Worm (Caenorhabditis elegans): ENCODE data around the gene F56H9.9.

F56H9.9 gene

DNA sequence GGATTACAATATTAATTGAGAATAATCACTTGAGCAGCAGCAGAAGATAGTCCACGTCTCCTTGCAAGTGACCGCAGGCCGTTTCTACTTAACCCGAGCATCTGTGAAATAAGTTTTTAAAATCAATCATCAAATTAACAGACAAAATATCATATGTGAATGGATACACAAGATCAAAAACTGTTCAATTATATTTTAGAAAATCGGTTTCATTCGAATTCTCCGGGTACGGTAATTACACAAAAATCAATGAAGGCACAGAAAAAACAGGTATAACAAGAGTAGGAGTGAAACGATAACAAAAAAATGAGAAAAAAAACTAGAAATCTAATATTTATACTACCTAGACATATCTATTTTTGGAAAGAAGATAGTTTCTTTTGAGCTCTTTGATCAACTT is 28.1 kb downstream of the F56H9.9 start, which contains the start of gene mma-1:
Gene mma-1, minus strand, starts transcription at position 101 of the 400 bp plus-strand sequence.
- TF ChIP-seq ama-1 (optimal IDR thresholded peaks at IDR 0.05) (no peak), pes-1 (GFP tag; IDR thresholded peaks at IDR 0.05) (no peak), ceh-13 (GFP tag; optimal IDR thresholded peaks at IDR 0.05) (no peak), hmg-4 (GFP tag; optimal IDR thresholded peaks at IDR 0.05) (no peak), tra-4 (tag; optimal IDR thresholded peaks at IDR 0.05) (no peak), hnd-1 (tag; optimal IDR thresholded peaks at IDR 0.05) (no peak), F13C5.2 (tag; optimal IDR thresholded peaks at IDR 0.05) (no peak), flt-1 (GFP tag; IDR thresholded peaks at IDR 0.05) (no peak), hmbx-1 (tag; optimal IDR thresholded peaks at IDR 0.05) (no peak), tbx-11 (GFP tag; IDR thresholded peaks at IDR 0.05) (no peak), sea-1 (GFP tag; conservative IDR thresholded peaks at IDR 0.05) (no peak), tbx-37 (GFP tag; conservative IDR thresholded peaks at IDR 0.05) (no peak), scrt-1 (GFP tag; IDR thresholded peaks at IDR 0.05) (no peak), ceh-36 (tag; optimal IDR thresholded peaks at IDR 0.05) (no peak), B0310.2 (tag; optimal IDR thresholded peaks at IDR 0.05) (no peak), ets-7 (tag; optimal IDR thresholded peaks at IDR 0.05) (no peak)

DNA sequence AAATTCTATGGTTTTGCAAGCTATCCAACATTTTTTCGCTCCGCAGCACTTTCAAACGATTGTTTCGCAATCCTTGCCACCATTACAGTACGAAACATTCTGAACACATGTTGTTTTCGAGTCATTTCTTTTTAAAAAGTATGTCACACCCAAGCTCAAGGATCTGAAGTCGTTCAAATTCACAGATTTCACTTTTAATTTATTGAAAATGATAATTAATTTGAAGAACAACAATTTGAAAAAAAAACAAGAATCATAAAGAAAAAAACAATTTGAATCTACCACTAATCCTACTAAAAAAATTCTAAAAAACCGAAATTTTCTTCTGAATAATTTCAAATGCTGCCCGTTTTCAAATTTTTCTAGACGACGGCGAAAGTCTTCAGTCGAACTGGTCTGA is 31.9 kb downstream of the F56H9.9 start, which contains the start of gene C14C10.2:
Gene C14C10.2, minus strand, starts transcription at position 101 of the 400 bp plus-strand sequence.
- TF ChIP-seq hmbx-1 (tag; optimal IDR thresholded peaks at IDR 0.05) = no peak

DNA sequence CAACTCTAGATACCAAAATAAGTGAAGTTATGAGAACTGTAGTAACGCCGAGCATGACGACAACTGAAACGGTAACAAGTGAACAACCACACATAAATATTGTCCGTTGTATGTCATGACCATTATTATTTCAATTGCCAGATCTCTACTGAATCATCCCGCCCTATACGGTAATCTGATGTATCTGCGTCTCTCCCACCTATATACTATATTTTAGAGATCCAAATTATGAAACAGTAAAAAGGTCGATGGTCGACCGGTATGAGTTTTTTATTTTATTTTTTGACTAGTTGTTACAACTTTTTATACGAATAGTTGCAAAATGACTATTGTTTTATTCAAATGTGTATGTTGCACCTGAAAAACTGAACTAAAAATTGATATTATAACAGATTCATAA is 33.7 kb downstream of the F56H9.9 start, which contains the start of gene ttr-43:
Gene ttr-43, minus strand, starts transcription at position 101 of the 400 bp plus-strand sequence.
- no peak for TF ChIP-seq tbx-37 (GFP tag; conservative IDR thresholded peaks at IDR 0.05)
- TF ChIP-seq ceh-13 (GFP tag; optimal IDR thresholded peaks at IDR 0.05) = no peak
- no peak for TF ChIP-seq ama-1 (optimal IDR thresholded peaks at IDR 0.05)

DNA sequence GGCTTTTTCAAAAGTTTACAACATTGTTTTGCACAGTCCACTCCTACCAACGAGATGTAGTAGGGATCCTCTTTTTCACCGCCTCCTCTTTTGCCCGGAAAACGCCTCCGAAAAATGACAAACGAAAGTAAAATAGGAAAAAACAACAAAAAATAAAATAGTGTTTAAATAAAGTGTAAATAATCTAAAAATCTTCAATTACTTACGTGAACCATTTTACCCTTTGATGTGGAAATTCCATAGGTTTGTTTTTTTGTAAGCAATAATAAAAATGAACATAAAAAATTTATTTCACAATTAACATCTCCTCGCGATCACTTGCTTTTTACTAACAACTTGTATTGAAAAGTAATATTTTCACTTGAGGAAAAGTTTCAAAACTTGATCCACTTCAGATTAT is 36.2 kb downstream of the F56H9.9 start, which contains the start of gene C14C10.1:
Gene C14C10.1, plus strand, starts transcription at position 301 of the 400 bp plus-strand sequence.
- TF ChIP-seq tbx-11 (GFP tag; IDR thresholded peaks at IDR 0.05) (no peak), ama-1 (optimal IDR thresholded peaks at IDR 0.05) (no peak), B0310.2 (tag; optimal IDR thresholded peaks at IDR 0.05) (no peak), F13C5.2 (tag; optimal IDR thresholded peaks at IDR 0.05) (no peak), aly-1 (tag; optimal IDR thresholded peaks at IDR 0.05) (no peak), tbx-37 (GFP tag; conservative IDR thresholded peaks at IDR 0.05) (no peak), ets-7 (tag; optimal IDR thresholded peaks at IDR 0.05) (no peak), sea-1 (GFP tag; conservative IDR thresholded peaks at IDR 0.05) (no peak), scrt-1 (GFP tag; IDR thresholded peaks at IDR 0.05) (no peak), flt-1 (GFP tag; IDR thresholded peaks at IDR 0.05) (no peak), tra-4 (tag; optimal IDR thresholded peaks at IDR 0.05) (no peak), ceh-13 (GFP tag; optimal IDR thresholded peaks at IDR 0.05) (no peak), hmg-4 (GFP tag; optimal IDR thresholded peaks at IDR 0.05) (no peak), hnd-1 (tag; optimal IDR thresholded peaks at IDR 0.05) (no peak), pes-1 (GFP tag; IDR thresholded peaks at IDR 0.05) (no peak), ceh-36 (tag; optimal IDR thresholded peaks at IDR 0.05) (no peak), hmbx-1 (tag; optimal IDR thresholded peaks at IDR 0.05) (no peak)

DNA sequence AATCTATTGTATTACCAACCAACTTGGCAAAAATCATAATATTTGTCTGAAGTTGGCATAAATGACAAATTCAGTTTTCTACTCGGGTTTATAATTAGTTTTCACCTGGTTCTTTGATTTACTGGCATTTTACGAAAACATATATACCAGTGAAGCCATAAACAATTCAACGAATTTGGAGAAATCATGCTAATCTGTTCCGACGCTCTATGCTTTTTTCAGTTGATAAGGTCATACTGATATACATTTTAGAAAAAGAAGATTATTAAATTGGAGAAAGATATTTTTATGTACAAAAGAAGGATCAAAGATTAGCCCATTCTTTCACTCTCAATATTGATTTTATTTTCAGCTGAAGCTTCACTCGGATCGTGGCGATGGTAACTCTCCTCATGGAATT is 37.5 kb downstream of the F56H9.9 start:
- TF ChIP-seq ceh-13 (GFP tag; optimal IDR thresholded peaks at IDR 0.05) = no peak
- no peak for TF ChIP-seq hnd-1 (tag; optimal IDR thresholded peaks at IDR 0.05)
- no peak for TF ChIP-seq ama-1 (optimal IDR thresholded peaks at IDR 0.05)
- no peak for TF ChIP-seq aly-1 (tag; optimal IDR thresholded peaks at IDR 0.05)
- no peak for TF ChIP-seq scrt-1 (GFP tag; IDR thresholded peaks at IDR 0.05)
- no peak for TF ChIP-seq tbx-37 (GFP tag; conservative IDR thresholded peaks at IDR 0.05)
- TF ChIP-seq tbx-11 (GFP tag; IDR thresholded peaks at IDR 0.05) = no peak
- no peak for TF ChIP-seq hmg-4 (GFP tag; optimal IDR thresholded peaks at IDR 0.05)
- TF ChIP-seq B0310.2 (tag; optimal IDR thresholded peaks at IDR 0.05) = no peak
- TF ChIP-seq pes-1 (GFP tag; IDR thresholded peaks at IDR 0.05) = no peak
- no peak for TF ChIP-seq ets-7 (tag; optimal IDR thresholded peaks at IDR 0.05)

DNA sequence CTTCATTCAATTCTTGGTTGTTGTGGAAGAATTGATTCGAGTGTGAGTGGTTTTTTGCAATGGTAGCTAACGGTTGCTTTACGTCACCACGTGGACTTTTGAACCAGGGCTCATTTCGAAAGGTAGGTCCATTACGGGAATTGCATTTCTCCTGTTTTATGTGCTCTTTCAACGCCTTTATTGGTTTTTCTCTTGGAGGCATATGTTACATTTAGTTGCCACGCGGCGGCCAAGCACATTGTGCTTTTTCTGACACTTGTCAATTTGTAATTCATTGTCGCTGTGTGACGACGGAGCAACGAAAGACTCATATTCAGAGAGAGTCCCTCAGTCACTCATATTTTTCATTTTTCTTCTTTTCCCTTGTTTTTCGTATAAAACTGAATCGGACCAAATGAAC is 39.5 kb downstream of the F56H9.9 start:
- TF ChIP-seq pes-1 (GFP tag; IDR thresholded peaks at IDR 0.05) (no peak), ceh-13 (GFP tag; optimal IDR thresholded peaks at IDR 0.05) (no peak), hmg-4 (GFP tag; optimal IDR thresholded peaks at IDR 0.05) (no peak), sea-1 (GFP tag; conservative IDR thresholded peaks at IDR 0.05) (no peak), hnd-1 (tag; optimal IDR thresholded peaks at IDR 0.05) (no peak)

DNA sequence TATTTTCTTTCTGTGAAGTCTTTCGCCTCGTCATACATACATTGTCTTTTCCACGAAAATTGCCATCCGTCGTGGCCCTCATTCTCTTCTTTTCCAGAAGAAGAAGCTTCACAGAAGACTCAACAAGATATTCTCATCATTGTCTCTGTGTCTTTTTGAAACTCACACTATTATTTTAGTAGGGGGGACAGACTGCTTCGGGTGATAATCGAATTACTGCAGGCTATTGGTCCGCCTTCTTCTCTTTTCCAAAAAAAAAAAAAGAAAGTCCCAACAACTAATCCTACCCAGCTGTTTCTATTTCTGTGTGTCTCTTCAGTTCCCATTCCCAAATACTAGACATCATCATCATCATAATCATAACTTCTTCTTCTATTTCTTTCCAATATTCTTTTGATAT is 40.9 kb downstream of the F56H9.9 start:
- TF ChIP-seq hmbx-1 (tag; optimal IDR thresholded peaks at IDR 0.05) = no peak
- TF ChIP-seq tbx-37 (GFP tag; conservative IDR thresholded peaks at IDR 0.05) = no peak
- TF ChIP-seq hnd-1 (tag; optimal IDR thresholded peaks at IDR 0.05) = no peak
- no peak for TF ChIP-seq F13C5.2 (tag; optimal IDR thresholded peaks at IDR 0.05)
- TF ChIP-seq flt-1 (GFP tag; IDR thresholded peaks at IDR 0.05) = no peak
- no peak for TF ChIP-seq ceh-13 (GFP tag; optimal IDR thresholded peaks at IDR 0.05)
- no peak for TF ChIP-seq scrt-1 (GFP tag; IDR thresholded peaks at IDR 0.05)
- no peak for TF ChIP-seq pes-1 (GFP tag; IDR thresholded peaks at IDR 0.05)
- TF ChIP-seq tbx-11 (GFP tag; IDR thresholded peaks at IDR 0.05) = no peak
- no peak for TF ChIP-seq ceh-36 (tag; optimal IDR thresholded peaks at IDR 0.05)
- TF ChIP-seq ama-1 (optimal IDR thresholded peaks at IDR 0.05) = no peak
- TF ChIP-seq aly-1 (tag; optimal IDR thresholded peaks at IDR 0.05) = no peak
- no peak for TF ChIP-seq sea-1 (GFP tag; conservative IDR thresholded peaks at IDR 0.05)
- TF ChIP-seq tra-4 (tag; optimal IDR thresholded peaks at IDR 0.05) = no peak
- no peak for TF ChIP-seq ets-7 (tag; optimal IDR thresholded peaks at IDR 0.05)
- no peak for TF ChIP-seq B0310.2 (tag; optimal IDR thresholded peaks at IDR 0.05)
- no peak for TF ChIP-seq hmg-4 (GFP tag; optimal IDR thresholded peaks at IDR 0.05)

DNA sequence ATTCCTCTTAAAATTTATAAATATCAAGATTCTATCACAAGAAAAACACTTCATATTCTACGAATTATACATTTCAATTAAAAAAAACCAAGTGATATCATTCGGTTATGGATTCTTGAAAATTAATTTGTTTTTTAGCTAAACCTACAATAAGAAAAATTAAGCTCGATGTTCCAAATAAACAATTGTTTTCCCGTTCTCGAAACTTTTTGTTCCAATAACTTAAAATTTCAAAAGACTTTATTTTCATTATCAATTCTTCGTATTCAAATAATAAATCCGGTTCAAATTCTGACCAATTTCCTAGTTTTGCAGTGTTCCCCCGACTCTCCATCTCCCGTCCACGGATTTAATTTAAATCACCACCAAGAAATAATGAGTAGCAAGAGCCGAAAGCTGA is 45.0 kb downstream of the F56H9.9 start, which contains the start of gene E02A10.3:
Gene E02A10.3, plus strand, starts transcription at position 301 of the 400 bp plus-strand sequence.
- TF ChIP-seq tbx-37 (GFP tag; conservative IDR thresholded peaks at IDR 0.05) = no peak
- TF ChIP-seq ama-1 (optimal IDR thresholded peaks at IDR 0.05) = no peak
- no peak for TF ChIP-seq hmg-4 (GFP tag; optimal IDR thresholded peaks at IDR 0.05)
- no peak for TF ChIP-seq tbx-11 (GFP tag; IDR thresholded peaks at IDR 0.05)
- no peak for TF ChIP-seq tra-4 (tag; optimal IDR thresholded peaks at IDR 0.05)
- TF ChIP-seq hmbx-1 (tag; optimal IDR thresholded peaks at IDR 0.05) = no peak
- TF ChIP-seq hnd-1 (tag; optimal IDR thresholded peaks at IDR 0.05) = no peak
- TF ChIP-seq flt-1 (GFP tag; IDR thresholded peaks at IDR 0.05) = no peak
- no peak for TF ChIP-seq sea-1 (GFP tag; conservative IDR thresholded peaks at IDR 0.05)
- TF ChIP-seq pes-1 (GFP tag; IDR thresholded peaks at IDR 0.05) = no peak
- TF ChIP-seq ets-7 (tag; optimal IDR thresholded peaks at IDR 0.05) = no peak
- TF ChIP-seq scrt-1 (GFP tag; IDR thresholded peaks at IDR 0.05) = no peak
- TF ChIP-seq B0310.2 (tag; optimal IDR thresholded peaks at IDR 0.05) = no peak
- no peak for TF ChIP-seq ceh-36 (tag; optimal IDR thresholded peaks at IDR 0.05)
- no peak for TF ChIP-seq aly-1 (tag; optimal IDR thresholded peaks at IDR 0.05)
- no peak for TF ChIP-seq ceh-13 (GFP tag; optimal IDR thresholded peaks at IDR 0.05)

All from whole organism, early embryonic.